Fruit fly (Drosophila melanogaster): ENCODE results near the gene CG6696.

The CG6696 gene

DNA sequence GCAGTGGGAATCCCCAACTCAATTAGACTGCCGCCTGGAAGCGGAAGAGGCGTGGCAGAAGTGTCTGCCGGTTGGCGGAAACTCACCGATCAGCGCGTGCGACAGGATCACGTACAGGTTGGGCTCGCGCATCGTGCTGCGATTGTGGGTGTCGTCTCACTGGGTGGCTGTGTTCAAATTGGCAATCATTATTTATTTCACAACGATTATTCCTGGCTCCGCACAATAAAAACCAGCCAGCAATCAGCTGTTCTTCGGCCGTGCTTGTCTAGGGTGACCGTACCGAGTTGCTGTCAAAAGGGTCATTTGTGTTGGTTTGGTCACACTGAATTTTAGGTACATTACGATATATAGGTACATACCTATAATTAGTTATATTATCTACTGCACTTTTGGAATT, 4.9 kb downstream of the CG6696 start, which contains the start of gene CG6659 (continued):
- TF ChIP-seq her (GFP tag; optimal IDR thresholded peaks at IDR 0.05) (no peak), CG3065 (GFP tag; optimal IDR thresholded peaks at IDR 0.05) (peak; percentile 67), CG6683 (GFP tag; optimal IDR thresholded peaks at IDR 0.05) (no peak), CG30431 (GFP tag; optimal IDR thresholded peaks at IDR 0.05) (no peak), Hr39 (optimal IDR thresholded peaks at IDR 0.05) (no peak), E2f1 (GFP tag; IDR thresholded peaks at IDR 0.05) (no peak), Fer1 (GFP tag; optimal IDR thresholded peaks at IDR 0.05) (no peak), CG30403 (GFP tag; optimal IDR thresholded peaks at IDR 0.05) (no peak), Hr51 (GFP tag; optimal IDR thresholded peaks at IDR 0.05) (no peak), hbn (GFP tag; IDR thresholded peaks at IDR 0.05; ENCODE audit: partially characterized antibody) (peak; percentile 15; the same call in 1 of the 2 replicates), bbx (GFP tag; IDR thresholded peaks at IDR 0.05; ENCODE audit: partially characterized antibody) (0 out of 2 replicates have a peak, but pooled peaks have one; percentile 22), Poxn (GFP tag; IDR thresholded peaks at IDR 0.05) (no peak), CG43689 (GFP tag; IDR thresholded peaks at IDR 0.05) (no peak), gfzf (GFP tag; optimal IDR thresholded peaks at IDR 0.05) (peak; percentile 61), vfl (GFP tag; optimal IDR thresholded peaks at IDR 0.05) (no peak), Nf-YA (GFP tag; IDR thresholded peaks at IDR 0.05) (no peak), Bdp1 (GFP tag; optimal IDR thresholded peaks at IDR 0.05) (no peak), Oaz (GFP tag; IDR thresholded peaks at IDR 0.05) (no peak), ro (GFP tag; IDR thresholded peaks at IDR 0.05) (no peak), CG5245 (GFP tag; optimal IDR thresholded peaks at IDR 0.05) (no peak), Sin3A (optimal IDR thresholded peaks at IDR 0.05) (peak; percentile 28), yki (optimal IDR thresholded peaks at IDR 0.05) (no peak)

DNA sequence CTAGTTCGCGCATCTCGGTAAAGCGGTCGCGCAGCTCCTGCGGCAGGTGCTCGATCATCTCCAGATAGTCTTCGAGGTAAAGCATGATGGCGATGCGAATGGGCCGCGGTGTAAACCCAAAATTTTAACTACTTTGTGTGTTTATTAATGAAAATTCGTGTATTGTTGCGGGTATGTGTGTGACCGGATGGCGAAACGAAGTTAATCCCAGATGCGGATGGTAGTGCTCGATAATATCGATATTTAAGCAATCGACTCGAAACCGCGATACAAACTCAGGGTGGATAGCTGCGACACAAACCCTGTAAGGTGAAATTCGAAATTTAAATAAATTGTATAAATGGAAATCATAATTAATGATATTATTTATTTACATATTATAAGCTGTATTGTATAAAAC, 9.1 kb downstream of the CG6696 start, which contains the start of gene Ing3:
TSS of gene Ing3 (minus strand) at position 213 of the 400 bp plus-strand sequence.
- TF ChIP-seq CG34376 (GFP tag; optimal IDR thresholded peaks at IDR 0.05), result no peak
- TF ChIP-seq CG8388 (GFP tag; optimal IDR thresholded peaks at IDR 0.05), result no peak
- no peak for TF ChIP-seq HLH54F (GFP tag; optimal IDR thresholded peaks at IDR 0.05)
- TF ChIP-seq CG2875 (GFP tag; optimal IDR thresholded peaks at IDR 0.05), result no peak
- peak; percentile 49 for TF ChIP-seq sna (GFP tag; IDR thresholded peaks at IDR 0.05; ENCODE audit: partially characterized antibody)
- no peak for TF ChIP-seq Poxn (GFP tag; IDR thresholded peaks at IDR 0.05)
- TF ChIP-seq otp (GFP tag; IDR thresholded peaks at IDR 0.05), result no peak
- no peak for TF ChIP-seq p53 (GFP tag; optimal IDR thresholded peaks at IDR 0.05)
- peak; percentile 30 for TF ChIP-seq stwl (tag; optimal IDR thresholded peaks at IDR 0.05)
- TF ChIP-seq tx (GFP tag; optimal IDR thresholded peaks at IDR 0.05), result no peak
- no peak for TF ChIP-seq lola (GFP tag; optimal IDR thresholded peaks at IDR 0.05)
- peak; percentile 58; the same call in 2 of the 3 replicates for TF ChIP-seq CG6791 (GFP tag; IDR thresholded peaks at IDR 0.05; ENCODE audit: partially characterized antibody)
- no peak for TF ChIP-seq dan (GFP tag; IDR thresholded peaks at IDR 0.05)
- TF ChIP-seq HLH3B (GFP tag; IDR thresholded peaks at IDR 0.05), result no peak
- TF ChIP-seq CG8290 (GFP tag; optimal IDR thresholded peaks at IDR 0.05), result no peak
- no peak for TF ChIP-seq CG8290 (tag; optimal IDR thresholded peaks at IDR 0.05)
- TF ChIP-seq NfI (GFP tag; optimal IDR thresholded peaks at IDR 0.05), result no peak
- TF ChIP-seq hth (optimal IDR thresholded peaks at IDR 0.05), result no peak
- TF ChIP-seq CG2712 (tag; optimal IDR thresholded peaks at IDR 0.05), result peak; percentile 12
- TF ChIP-seq Dip3 (GFP tag; optimal IDR thresholded peaks at IDR 0.05), result no peak
- no peak for TF ChIP-seq ab (GFP tag; optimal IDR thresholded peaks at IDR 0.05)
- no peak for TF ChIP-seq MTF-1 (GFP tag; optimal IDR thresholded peaks at IDR 0.05; ENCODE audit: borderline replicate concordance)
- TF ChIP-seq CG12236 (GFP tag; optimal IDR thresholded peaks at IDR 0.05), result no peak
- TF ChIP-seq CG14710 (tag; optimal IDR thresholded peaks at IDR 0.05), result peak; percentile 38
- TF ChIP-seq CG7271 (tag; optimal IDR thresholded peaks at IDR 0.05), result no peak
- no peak for TF ChIP-seq HmgD (GFP tag; optimal IDR thresholded peaks at IDR 0.05)
- TF ChIP-seq tap (tag; optimal IDR thresholded peaks at IDR 0.05), result no peak
- no peak for TF ChIP-seq fd96Cb (tag; optimal IDR thresholded peaks at IDR 0.05)
- no peak for TF ChIP-seq Deaf1 (tag; optimal IDR thresholded peaks at IDR 0.05)
- TF ChIP-seq salm (tag; optimal IDR thresholded peaks at IDR 0.05), result no peak
- TF ChIP-seq repo (GFP tag; optimal IDR thresholded peaks at IDR 0.05), result no peak
- no peak for TF ChIP-seq Mes4 (GFP tag; optimal IDR thresholded peaks at IDR 0.05)

Data from whole organism, embryonic.